Worm (Caenorhabditis elegans) whole organism, L1 larva: ENCODE measurements around the gene C43H6.4.
A peak's percentile ranks its signal among the peaks of the same experiment; 100 is the strongest.

Experiments
- C34B4.2 ChIP-seq: sonication (generic microtip); optimal IDR thresholded peaks from 2 replicates; lab custom pipeline; 2017; ENCODE audit warnings: mild to moderate bottlenecking, missing genetic modification characterization, missing compliant biosample characterization
- Y116A8C.19 ChIP-seq: sonication (generic microtip); optimal IDR thresholded peaks from 2 replicates; lab custom pipeline; 2016; ENCODE audit warnings: missing compliant biosample characterization, missing genetic modification characterization, borderline replicate concordance
- alr-1 ChIP-seq: fragments of 200-800 bp; sonication (Bioruptor generic); optimal IDR thresholded peaks from 2 replicates; lab custom pipeline; 2018; ENCODE audit warnings: borderline replicate concordance, mild to moderate bottlenecking, missing genetic modification characterization, missing compliant biosample characterization
- ama-1 ChIP-seq: fragments of 150-350 bp; optimal IDR thresholded peaks from 2 replicates; lab custom pipeline; 2014
- blmp-1 ChIP-seq: fragments of 150-350 bp; optimal IDR thresholded peaks from 2 replicates; lab custom pipeline; 2014; ENCODE audit warnings: missing biosample characterization, missing genetic modification characterization
- ceh-8 ChIP-seq: fragments of 200-800 bp; sonication (Bioruptor generic); optimal IDR thresholded peaks from 2 replicates; lab custom pipeline; 2018; ENCODE audit warnings: mild to moderate bottlenecking, missing genetic modification characterization, moderate library complexity, missing compliant biosample characterization
- ceh-90 ChIP-seq: sonication (generic microtip); optimal IDR thresholded peaks from 2 replicates; lab custom pipeline; 2016; ENCODE audit warnings: missing genetic modification characterization, missing compliant biosample characterization
- ces-1 ChIP-seq: fragments of 150-350 bp; optimal IDR thresholded peaks from 2 replicates; lab custom pipeline; 2014; ENCODE audit warnings: missing biosample characterization, missing genetic modification reagents, missing genetic modification characterization
- dsc-1 ChIP-seq: sonication (generic microtip); optimal IDR thresholded peaks from 2 replicates; lab custom pipeline; 2016; ENCODE audit warnings: mild to moderate bottlenecking, missing genetic modification characterization, missing compliant biosample characterization
- efl-1 ChIP-seq, 4 experiments: fragments of 150-350 bp; optimal IDR thresholded peaks in 3 of 4; peaks in 1 of 4; 1 replicate in 1 of 4; 2 replicates in 3 of 4; lab custom pipeline; 2014; ENCODE audit warnings: missing biosample characterization in 2 of 4, missing genetic modification characterization in 2 of 4, missing genetic modification reagents in 2 of 4
- efl-3 ChIP-seq: fragments of 200-800 bp; sonication (Bioruptor generic); optimal IDR thresholded peaks from 2 replicates; lab custom pipeline; 2018; ENCODE audit warnings: mild to moderate bottlenecking, missing genetic modification characterization, missing compliant biosample characterization
- egl-13 ChIP-seq: sonication (generic microtip); optimal IDR thresholded peaks from 2 replicates; lab custom pipeline; 2016; ENCODE audit warnings: missing genotype, missing genetic modification reagents, missing genetic modification characterization, missing compliant biosample characterization
- elt-2 ChIP-seq: sonication (generic microtip); optimal IDR thresholded peaks from 2 replicates; lab custom pipeline; 2016; ENCODE audit warnings: missing genetic modification characterization, mild to moderate bottlenecking, inconsistent platforms, missing compliant biosample characterization, missing genetic modification reagents
- elt-3 ChIP-seq, 6 experiments: fragments of 150-350 bp in 1 of 6; sonication (generic microtip); optimal IDR thresholded peaks; 2 replicates each; lab custom pipeline; 2017 to 2018; ENCODE audit warnings: missing biosample characterization in 6 of 6, missing genetic modification characterization in 6 of 6, inconsistent platforms in 1 of 6
- fkh-4 ChIP-seq: sonication (generic microtip); optimal IDR thresholded peaks from 2 replicates; lab custom pipeline; 2016; ENCODE audit warnings: missing compliant biosample characterization, missing genetic modification characterization, borderline replicate concordance
- grh-1 ChIP-seq: fragments of 200-800 bp; sonication (Bioruptor generic); IDR thresholded peaks from 2 replicates; pipeline ENCODE4 v1.3.6; 2022; ENCODE audit warnings: missing genetic modification reagents, missing genetic modification characterization, missing compliant biosample characterization
- hlh-4 ChIP-seq: sonication (generic microtip); optimal IDR thresholded peaks from 2 replicates; lab custom pipeline; 2016; ENCODE audit warnings: mild to moderate bottlenecking, missing genetic modification characterization, missing compliant biosample characterization
- isw-1 ChIP-seq: fragments of 200-800 bp; sonication (Bioruptor generic); IDR thresholded peaks from 2 replicates; pipeline ENCODE4 v1.3.6; 2022; ENCODE audit warnings: missing genetic modification characterization, missing compliant biosample characterization
- jun-1 ChIP-seq: fragments of 150-350 bp; optimal IDR thresholded peaks from 2 replicates; lab custom pipeline; 2014; ENCODE audit warnings: missing biosample characterization, missing genetic modification reagents, missing genetic modification characterization
- lin-15B ChIP-seq: fragments of 150-350 bp; sonication (generic microtip); optimal IDR thresholded peaks from 3 replicates; lab custom pipeline; 2014; ENCODE audit warnings: missing biosample characterization, missing genetic modification characterization
- lin-35 ChIP-seq, 2 experiments: fragments of 150-350 bp; optimal IDR thresholded peaks; 2 replicates each; lab custom pipeline; 2014; ENCODE audit warnings: missing biosample characterization in 2 of 2, missing genetic modification characterization in 2 of 2, missing genetic modification reagents in 2 of 2
- lir-3 ChIP-seq: sonication (generic microtip); optimal IDR thresholded peaks from 2 replicates; lab custom pipeline; 2016; ENCODE audit warnings: mild to moderate bottlenecking, missing genetic modification characterization, moderate library complexity, missing compliant biosample characterization; ENCODE audit not compliant: poor library complexity
- mef-2 ChIP-seq: fragments of 150-350 bp; optimal IDR thresholded peaks from 2 replicates; lab custom pipeline; 2014; ENCODE audit warnings: missing biosample characterization, missing genetic modification characterization
- mep-1 ChIP-seq: fragments of 150-350 bp; optimal IDR thresholded peaks from 2 replicates; lab custom pipeline; 2014; ENCODE audit warnings: missing biosample characterization, missing genetic modification characterization
- nhr-19 ChIP-seq: fragments of 200-800 bp; sonication (Bioruptor generic); conservative IDR thresholded peaks from 2 replicates; pipeline ENCODE4 v1.3.6; 2022; ENCODE audit warnings: missing genetic modification characterization, missing compliant biosample characterization
- nhr-28 ChIP-seq: fragments of 150-350 bp; optimal IDR thresholded peaks from 2 replicates; lab custom pipeline; 2014; ENCODE audit warnings: missing biosample characterization, missing genetic modification characterization
- nhr-76 ChIP-seq: sonication (generic microtip); optimal IDR thresholded peaks from 2 replicates; lab custom pipeline; 2017; ENCODE audit warnings: missing biosample characterization, missing genetic modification characterization
- nhr-85 ChIP-seq: sonication (generic microtip); peaks from one replicate; lab custom pipeline; 2016; ENCODE audit warnings: missing genetic modification characterization, inconsistent platforms, missing compliant biosample characterization
- pag-3 ChIP-seq: sonication (generic microtip); optimal IDR thresholded peaks from 2 replicates; lab custom pipeline; 2017; ENCODE audit warnings: missing genetic modification characterization, mild to moderate bottlenecking, missing compliant biosample characterization, antibody characterized with exemption, borderline replicate concordance; ENCODE audit not compliant: insufficient read depth
- rnt-1 ChIP-seq: sonication (generic microtip); optimal IDR thresholded peaks from 2 replicates; lab custom pipeline; 2016; ENCODE audit warnings: mild to moderate bottlenecking, missing genetic modification characterization, moderate library complexity, missing compliant biosample characterization
- snpc-4 ChIP-seq: fragments of 150-350 bp; optimal IDR thresholded peaks from 2 replicates; lab custom pipeline; 2014; ENCODE audit warnings: missing biosample characterization, missing genetic modification characterization
- sup-37 ChIP-seq: fragments of 200-800 bp; sonication (Bioruptor generic); optimal IDR thresholded peaks from 2 replicates; lab custom pipeline; 2018; ENCODE audit warnings: mild to moderate bottlenecking, missing genetic modification characterization, missing compliant biosample characterization
- tlp-1 ChIP-seq: fragments of 150-350 bp; optimal IDR thresholded peaks from 2 replicates; lab custom pipeline; 2014; ENCODE audit warnings: missing biosample characterization, missing genetic modification characterization
- unc-30 ChIP-seq: sonication (generic microtip); optimal IDR thresholded peaks from 2 replicates; lab custom pipeline; 2017; ENCODE audit warnings: missing biosample characterization, missing genetic modification characterization
- unc-62 ChIP-seq: fragments of 150-350 bp; optimal IDR thresholded peaks from 2 replicates; lab custom pipeline; 2014; ENCODE audit warnings: missing biosample characterization, missing genetic modification reagents, missing genetic modification characterization
- unc-86 ChIP-seq: sonication (generic microtip); optimal IDR thresholded peaks from 2 replicates; lab custom pipeline; 2016; ENCODE audit warnings: missing genetic modification characterization, missing compliant biosample characterization
- zip-4 ChIP-seq: fragments of 200-800 bp; sonication (Bioruptor generic); optimal IDR thresholded peaks from 2 replicates; lab custom pipeline; 2018; ENCODE audit warnings: mild to moderate bottlenecking, missing genetic modification characterization, moderate library complexity, missing compliant biosample characterization

Gene C43H6.4

DNA sequence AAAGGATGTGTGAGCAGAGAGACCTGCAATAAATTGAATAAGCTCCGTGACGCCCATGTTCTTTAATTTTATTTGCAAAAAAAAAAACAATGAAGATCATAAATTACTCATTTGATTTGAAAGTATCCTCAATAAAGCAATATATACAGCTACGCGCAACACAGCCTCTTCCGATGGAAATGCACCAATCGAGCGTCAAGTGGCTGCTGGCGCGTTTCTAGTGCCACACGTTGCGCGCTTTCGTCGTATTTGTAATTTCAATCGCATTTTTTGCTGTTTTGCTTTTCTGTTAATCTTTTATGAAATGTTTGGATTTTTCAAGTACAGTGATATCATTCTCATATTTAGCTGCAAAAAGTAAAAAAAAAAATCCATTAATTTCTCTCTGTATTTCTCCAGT lies 21.6 kb upstream of the C43H6.4 start (continued):
- TF ChIP-seq ceh-8 (GFP tag; lab: Kevin White, UChicago): no peak
- no peak for TF ChIP-seq pag-3 (tag; lab: Kevin White, UChicago)
- no peak for TF ChIP-seq fkh-4 (tag; lab: Kevin White, UChicago)
- TF ChIP-seq grh-1: 0 out of 2 replicates have a peak, but pooled peaks have one; percentile 5
- no peak for TF ChIP-seq egl-13
- TF ChIP-seq unc-86 (tag; lab: Kevin White, UChicago): peak; percentile 43
- no peak for TF ChIP-seq efl-3 (GFP tag; lab: Kevin White, UChicago)
- TF ChIP-seq mef-2 (tag; lab: Kevin White, UChicago): no peak
- TF ChIP-seq blmp-1 (tag; lab: Kevin White, UChicago): peak; percentile 32
- TF ChIP-seq lir-3 (tag; lab: Kevin White, UChicago): no peak
- peak; percentile 83 for TF ChIP-seq rnt-1 (tag; lab: Kevin White, UChicago)
- no peak for TF ChIP-seq sup-37 (GFP tag; lab: Kevin White, UChicago)
- peak; percentile 0 for TF ChIP-seq zip-4 (GFP tag; lab: Kevin White, UChicago)
- no peak for TF ChIP-seq unc-30 (tag; lab: Kevin White, UChicago)
- no peak for TF ChIP-seq ama-1 (lab: Kevin White, UChicago)
- no peak for TF ChIP-seq C34B4.2 (tag; lab: Kevin White, UChicago)
- TF ChIP-seq nhr-85 (tag; lab: Kevin White, UChicago): peak; percentile 78
- no peak for TF ChIP-seq tlp-1 (tag; lab: Kevin White, UChicago)
- TF ChIP-seq alr-1: no peak
- no peak for TF ChIP-seq Y116A8C.19 (tag; lab: Kevin White, UChicago)
- peak; percentile 51 for TF ChIP-seq mep-1 (tag; lab: Kevin White, UChicago)
- TF ChIP-seq elt-2 (tag; lab: Kevin White, UChicago): peak; percentile 0
- TF ChIP-seq ces-1 (GFP tag; lab: Kevin White, UChicago): no peak
- TF ChIP-seq jun-1 (tag; lab: Kevin White, UChicago): no peak
- peak; percentile 49 for TF ChIP-seq nhr-19 (GFP tag; lab: Robert Waterston, UW)
- TF ChIP-seq ceh-90 (tag; lab: Kevin White, UChicago): no peak
- peak; percentile 58 for TF ChIP-seq snpc-4 (tag; lab: Kevin White, UChicago)
- no peak for TF ChIP-seq lin-15B (tag; lab: Kevin White, UChicago)
- TF ChIP-seq efl-1 (optimal IDR thresholded peaks at IDR 0.05; lab: Kevin White, UChicago): peak; percentile 6 to 41
- peak; percentile 54 to 86 for TF ChIP-seq efl-1 (GFP tag; optimal IDR thresholded peaks at IDR 0.05 in 1 of 2; lab: Kevin White, UChicago)
- no peak for TF ChIP-seq nhr-28
- peak; percentile 59 to 77 for TF ChIP-seq lin-35 (GFP tag; optimal IDR thresholded peaks at IDR 0.05; lab: Kevin White, UChicago)
- TF ChIP-seq nhr-76 (tag; lab: Kevin White, UChicago): peak; percentile 22
- no peak for TF ChIP-seq hlh-4 (tag; lab: Kevin White, UChicago)
- peak; percentile 34 for TF ChIP-seq isw-1 (GFP tag; lab: Robert Waterston, UW)

DNA sequence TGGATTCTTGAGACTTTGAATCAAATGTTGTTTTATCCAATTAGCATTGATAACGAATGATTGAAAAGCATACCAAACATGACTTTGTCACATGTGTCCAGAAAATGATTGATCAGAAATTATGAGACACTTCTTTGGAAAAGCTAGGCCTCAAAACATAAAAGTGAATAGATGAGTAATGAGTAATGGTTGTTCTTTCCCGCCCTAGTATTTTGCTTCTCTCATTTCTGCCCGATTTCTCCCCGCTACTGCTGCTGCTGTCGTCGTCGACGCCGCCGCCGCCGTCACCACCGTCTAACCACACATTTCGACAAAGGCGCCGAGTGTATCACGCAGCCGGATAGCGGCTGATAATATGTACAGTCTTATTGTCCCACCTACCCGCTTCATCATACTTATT lies 18.4 kb upstream of the C43H6.4 start, which contains the start of gene F47G3.1:
TSS of gene F47G3.1 (plus strand) at position 301 of the 400 bp plus-strand sequence.
- TF ChIP-seq nhr-85 (tag; lab: Kevin White, UChicago) (peak; percentile 61), elt-3 (tag; optimal IDR thresholded peaks at IDR 0.05; lab: Kevin White, UChicago) (peak in 1 of 6 experiments; percentile 9), unc-62 (GFP tag; lab: Kevin White, UChicago) (no peak), blmp-1 (tag; lab: Kevin White, UChicago) (peak; percentile 39), lir-3 (tag; lab: Kevin White, UChicago) (no peak), dsc-1 (tag; lab: Kevin White, UChicago) (no peak)
